Worm (Caenorhabditis elegans): ENCODE data around the gene C39B10.5.

DNA sequence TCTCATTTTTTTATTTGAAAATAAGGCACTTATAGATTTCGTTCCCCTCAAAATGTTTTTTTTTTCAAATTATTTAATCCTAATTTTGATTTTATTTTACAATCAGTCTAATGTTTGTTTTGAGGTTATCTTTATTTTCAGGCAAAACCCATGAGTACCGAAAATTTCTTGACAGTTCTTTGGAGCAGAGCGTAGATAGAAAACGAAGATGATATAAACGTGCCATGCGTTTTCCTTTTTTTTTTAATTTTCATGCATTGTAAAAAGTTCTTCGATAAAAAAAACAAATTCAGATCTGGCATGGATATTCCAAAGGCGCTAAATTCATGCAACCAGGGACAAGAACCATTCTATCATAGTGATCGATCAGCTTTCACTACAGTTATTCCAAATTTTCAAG lies 43.9 kb downstream of the C39B10.5 start, which contains the start of gene C33D3.5:
- TF ChIP-seq dao-5 (tag; optimal IDR thresholded peaks at IDR 0.05), result no peak
- no peak for TF ChIP-seq him-1 (tag; optimal IDR thresholded peaks at IDR 0.05)
- no peak for TF ChIP-seq W03F9.2 (tag; optimal IDR thresholded peaks at IDR 0.05)
